Fruit fly (Drosophila melanogaster) whole organism, prepupa: ENCODE measurements around the gene Edg91.

ENCODE experiments used
- Blimp-1 ChIP-seq: fragments of 200-800 bp; sonication (Bioruptor generic); optimal IDR thresholded peaks from 3 replicates; lab custom pipeline; 2017; ENCODE audit warnings: missing biosample characterization, missing genetic modification characterization, mild to moderate bottlenecking, moderate library complexity, missing genetic modification reagents
- CG10669 ChIP-seq: fragments of 200-800 bp; sonication (Bioruptor generic); optimal IDR thresholded peaks from 3 replicates; lab custom pipeline; 2018; ENCODE audit warnings: missing biosample characterization, mild to moderate bottlenecking, missing genetic modification characterization, moderate library complexity
- CG11294 ChIP-seq: fragments of 200-800 bp; sonication (Bioruptor generic); IDR thresholded peaks from 2 replicates; pipeline ENCODE4 v1.3.6; 2022; ENCODE audit warnings: missing biosample characterization, missing genetic modification characterization
- CG11902 ChIP-seq: fragments of 200-800 bp; sonication (Bioruptor generic); optimal IDR thresholded peaks from 3 replicates; lab custom pipeline; 2016; ENCODE audit warnings: missing biosample characterization, missing genetic modification characterization
- CG34406 ChIP-seq: fragments of 200-800 bp; sonication (Bioruptor generic); optimal IDR thresholded peaks from 3 replicates; lab custom pipeline; 2016; ENCODE audit warnings: missing biosample characterization, missing genetic modification characterization
- CG4318 ChIP-seq: fragments of 200-800 bp; sonication (Bioruptor generic); optimal IDR thresholded peaks from 3 replicates; lab custom pipeline; 2017; ENCODE audit warnings: missing biosample characterization, mild to moderate bottlenecking, missing genetic modification characterization
- CG6163 ChIP-seq: fragments of 200-800 bp; sonication (Bioruptor generic); IDR thresholded peaks from 3 replicates; pipeline ENCODE4 v1.3.6; 2022; ENCODE audit warnings: missing biosample characterization, missing genetic modification characterization
- CG6276 ChIP-seq: fragments of 200-800 bp; sonication (Bioruptor generic); optimal IDR thresholded peaks from 2 replicates; lab custom pipeline; 2017; ENCODE audit warnings: missing biosample characterization, mild to moderate bottlenecking, missing genetic modification characterization
- CG6808 ChIP-seq: fragments of 200-800 bp; sonication (Bioruptor generic); optimal IDR thresholded peaks from 3 replicates; lab custom pipeline; 2017; ENCODE audit warnings: missing biosample characterization, missing genetic modification characterization, mild to moderate bottlenecking, moderate library complexity, missing genetic modification reagents
- CG6854 ChIP-seq: fragments of 200-800 bp; sonication (Bioruptor generic); optimal IDR thresholded peaks from 2 replicates; lab custom pipeline; 2017; ENCODE audit warnings: missing biosample characterization, mild to moderate bottlenecking, missing genetic modification characterization
- CG8119 ChIP-seq: fragments of 200-800 bp; sonication (Bioruptor generic); IDR thresholded peaks from 3 replicates; pipeline ENCODE4 v1.3.6; 2022; ENCODE audit warnings: missing biosample characterization, missing genetic modification characterization
- CG8319 ChIP-seq: fragments of 200-800 bp; sonication (Bioruptor generic); optimal IDR thresholded peaks from 3 replicates; lab custom pipeline; 2016; ENCODE audit warnings: missing biosample characterization, missing genetic modification characterization
- CG8632 ChIP-seq: fragments of 200-800 bp; sonication (Bioruptor generic); optimal IDR thresholded peaks from 3 replicates; lab custom pipeline; 2016; ENCODE audit warnings: missing biosample characterization, missing genetic modification characterization
- CG9139 ChIP-seq: fragments of 200-800 bp; sonication (Bioruptor generic); optimal IDR thresholded peaks from 3 replicates; lab custom pipeline; 2017; ENCODE audit warnings: missing biosample characterization, mild to moderate bottlenecking, missing genetic modification characterization
- Eip75B ChIP-seq: fragments of 200-800 bp; sonication (Bioruptor generic); optimal IDR thresholded peaks from 3 replicates; lab custom pipeline; 2016; ENCODE audit warnings: missing biosample characterization, missing genetic modification characterization
- Eip78C ChIP-seq: fragments of 200-800 bp; sonication (Bioruptor generic); peaks from one replicate; lab custom pipeline; 2016; ENCODE audit warnings: missing biosample characterization, missing genetic modification characterization
- Eip93F ChIP-seq: fragments of 200-800 bp; sonication (Bioruptor generic); optimal IDR thresholded peaks from 2 replicates; lab custom pipeline; 2016; ENCODE audit warnings: missing biosample characterization, mild to moderate bottlenecking, missing genetic modification characterization
- Ets21C ChIP-seq: fragments of 200-800 bp; sonication (Bioruptor generic); optimal IDR thresholded peaks from 3 replicates; lab custom pipeline; 2016; ENCODE audit warnings: missing biosample characterization, missing genetic modification characterization
- Ets96B ChIP-seq: fragments of 200-800 bp; optimal IDR thresholded peaks from 2 replicates; lab custom pipeline; 2019; ENCODE audit warnings: missing biosample characterization, mild to moderate bottlenecking, missing genetic modification characterization, moderate library complexity
- Hr38 ChIP-seq: sonication (Bioruptor generic); optimal IDR thresholded peaks from 2 replicates; lab custom pipeline; 2016; ENCODE audit warnings: missing biosample characterization, missing genetic modification characterization
- Hr39 ChIP-seq: fragments of 200-800 bp; sonication (Bioruptor generic); optimal IDR thresholded peaks from 2 replicates; lab custom pipeline; 2016; ENCODE audit warnings: missing biosample characterization, missing genetic modification characterization
- Hr4 ChIP-seq: fragments of 200-800 bp; sonication (Bioruptor generic); optimal IDR thresholded peaks from 3 replicates; lab custom pipeline; 2016; ENCODE audit warnings: missing biosample characterization, missing genetic modification characterization
- Lpt ChIP-seq: fragments of 200-800 bp; sonication (Bioruptor generic); optimal IDR thresholded peaks from 3 replicates; lab custom pipeline; 2016; ENCODE audit warnings: missing biosample characterization, missing genetic modification characterization
- Met ChIP-seq: fragments of 200-800 bp; sonication (Bioruptor generic); optimal IDR thresholded peaks from 3 replicates; lab custom pipeline; 2016; ENCODE audit warnings: missing biosample characterization, missing genetic modification characterization
- Smox ChIP-seq: fragments of 200-800 bp; sonication (Bioruptor generic); optimal IDR thresholded peaks from 3 replicates; lab custom pipeline; 2016; ENCODE audit warnings: missing biosample characterization, missing genetic modification characterization
- Sox14 ChIP-seq: fragments of 200-800 bp; sonication (Bioruptor generic); optimal IDR thresholded peaks from 3 replicates; lab custom pipeline; 2016; ENCODE audit warnings: missing biosample characterization, missing genetic modification characterization
- acj6 ChIP-seq: fragments of 200-800 bp; sonication (Bioruptor generic); optimal IDR thresholded peaks from 3 replicates; lab custom pipeline; 2016; ENCODE audit warnings: missing biosample characterization, missing genetic modification characterization
- esn ChIP-seq: fragments of 200-800 bp; sonication (Bioruptor generic); optimal IDR thresholded peaks from 2 replicates; lab custom pipeline; 2016; ENCODE audit warnings: missing biosample characterization, mild to moderate bottlenecking, missing genetic modification characterization, moderate library complexity
- fd59A ChIP-seq: fragments of 200-800 bp; sonication (Bioruptor generic); optimal IDR thresholded peaks from 2 replicates; lab custom pipeline; 2017; ENCODE audit warnings: missing biosample characterization, mild to moderate bottlenecking, missing genetic modification characterization, missing genetic modification reagents
- lz ChIP-seq: fragments of 200-800 bp; sonication (Bioruptor generic); optimal IDR thresholded peaks from 3 replicates; lab custom pipeline; 2016; ENCODE audit warnings: missing biosample characterization, missing genetic modification characterization
- net ChIP-seq: fragments of 200-800 bp; sonication (Bioruptor generic); optimal IDR thresholded peaks from 3 replicates; lab custom pipeline; 2016; ENCODE audit warnings: missing biosample characterization, missing genetic modification characterization
- salr ChIP-seq, 2 experiments: fragments of 200-800 bp; sonication (Bioruptor generic); optimal IDR thresholded peaks; 3 replicates each; lab custom pipeline; 2016 to 2018; ENCODE audit warnings: missing biosample characterization in 2 of 2, missing genetic modification characterization in 2 of 2, mild to moderate bottlenecking in 1 of 2
- spab ChIP-seq: fragments of 200-800 bp; sonication (Bioruptor generic); optimal IDR thresholded peaks from 2 replicates; lab custom pipeline; 2017; ENCODE audit warnings: missing biosample characterization, mild to moderate bottlenecking, missing genetic modification characterization, missing genetic modification reagents
- ss ChIP-seq, 2 experiments: fragments of 200-800 bp; sonication (Bioruptor generic); optimal IDR thresholded peaks; 2 replicates in 1 of 2; 3 replicates in 1 of 2; lab custom pipeline; 2017 to 2018; ENCODE audit warnings: mild to moderate bottlenecking in 2 of 2, missing biosample characterization in 2 of 2, missing genetic modification characterization in 2 of 2, moderate library complexity in 1 of 2
- svp ChIP-seq: fragments of 200-800 bp; sonication (Bioruptor generic); peaks from one replicate; lab custom pipeline; 2016; ENCODE audit warnings: missing biosample characterization, missing genetic modification characterization

The Edg91 gene

dm6 chr3R:17645239-17645638 is 33.9 kb upstream of the Edg91 start:
- TF ChIP-seq Ets21C (GFP tag; lab: Kevin White, UChicago) (no peak), Hr4 (GFP tag; lab: Kevin White, UChicago) (no peak), Hr39 (no peak), net (no peak), ss (GFP tag; optimal IDR thresholded peaks at IDR 0.05; lab: Kevin White, UChicago) (no peak), CG6808 (no peak), CG11294 (GFP tag; lab: Robert Waterston, UW) (no peak), CG6163 (GFP tag; lab: Robert Waterston, UW) (no peak)

DNA sequence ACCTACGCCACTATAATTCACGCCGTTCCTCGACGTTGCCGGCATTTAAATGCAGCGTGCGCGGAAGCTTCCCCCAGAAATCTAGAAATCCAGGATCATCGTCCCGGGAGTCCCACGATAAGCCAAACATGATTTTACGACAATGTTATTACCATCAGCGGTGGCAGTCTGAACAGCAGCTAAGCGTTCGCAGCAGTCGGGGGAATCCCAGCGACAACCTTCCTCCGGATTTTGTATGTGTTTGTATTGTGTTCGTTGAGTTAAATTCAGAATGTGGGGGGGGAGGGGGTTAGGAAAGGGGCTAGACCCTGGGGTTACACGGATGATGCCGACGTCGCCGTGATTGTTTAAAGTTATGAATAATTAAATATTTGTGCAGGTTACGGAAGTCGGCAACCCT is 32.7 kb upstream of the Edg91 start:
- no peak for TF ChIP-seq salr (GFP tag; optimal IDR thresholded peaks at IDR 0.05; lab: Kevin White, UChicago)
- peak; percentile 77 for TF ChIP-seq svp (GFP tag; lab: Kevin White, UChicago)
- TF ChIP-seq, all 60 proteins: peak for 1

- TF ChIP-seq Hr38 (GFP tag; lab: Kevin White, UChicago) (no peak), Eip78C (GFP tag; lab: Kevin White, UChicago) (peak; percentile 81), svp (GFP tag; lab: Kevin White, UChicago) (peak; percentile 44), Hr39 (no peak)
- TF ChIP-seq, all 60 proteins: peak for 2
Observed at dm6 chr3R:17631176-17631865, 20.0 kb upstream of the Edg91 start.

DNA sequence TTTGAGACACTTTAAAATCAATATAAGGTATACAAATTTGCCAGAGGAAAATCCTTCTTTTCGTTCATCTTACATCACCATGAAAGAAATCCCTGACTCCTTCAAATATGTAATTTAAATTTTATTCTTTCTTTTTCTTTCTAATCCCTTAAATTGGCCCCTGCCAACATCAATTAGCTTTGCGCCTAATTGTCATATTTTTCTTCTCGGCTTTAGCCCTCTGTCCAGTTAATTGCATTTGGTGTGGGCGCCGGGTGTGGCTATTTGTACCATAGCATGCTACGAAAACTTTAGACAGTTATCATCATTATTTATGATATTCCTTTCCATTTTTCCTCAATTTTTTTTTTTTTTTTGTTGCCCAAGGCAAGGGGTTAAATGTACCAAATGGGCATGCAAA is 19.1 kb upstream of the Edg91 start, which contains the start of gene CG43175:
CG43175 (plus strand) TSS at position 301 of the 400 bp plus-strand sequence.
- TF ChIP-seq Smox (GFP tag; lab: Kevin White, UChicago) (no peak), CG8632 (GFP tag; lab: Kevin White, UChicago) (no peak), Hr38 (GFP tag; lab: Kevin White, UChicago) (no peak), ss (GFP tag; optimal IDR thresholded peaks at IDR 0.05; lab: Kevin White, UChicago) (no peak), CG10669 (GFP tag; lab: Kevin White, UChicago) (no peak), spab (GFP tag; lab: Kevin White, UChicago) (no peak), esn (GFP tag; lab: Kevin White, UChicago) (no peak), CG9139 (no peak), Sox14 (no peak), Blimp-1 (GFP tag; lab: Kevin White, UChicago) (no peak), CG4318 (GFP tag; lab: Kevin White, UChicago) (no peak)

- TF ChIP-seq Ets96B (tag; lab: Kevin White, UChicago) (no peak), CG6163 (GFP tag; lab: Robert Waterston, UW) (no peak), Eip93F (no peak), Eip75B (GFP tag; lab: Kevin White, UChicago) (no peak), lz (GFP tag; lab: Kevin White, UChicago) (no peak), CG34406 (GFP tag; lab: Kevin White, UChicago) (no peak), CG8119 (GFP tag; lab: Robert Waterston, UW) (no peak), CG11294 (GFP tag; lab: Robert Waterston, UW) (no peak), Met (GFP tag; lab: Kevin White, UChicago) (no peak), Lpt (no peak), fd59A (GFP tag; lab: Kevin White, UChicago) (no peak), Ets21C (GFP tag; lab: Kevin White, UChicago) (no peak), CG11902 (GFP tag; lab: Kevin White, UChicago) (no peak), CG8319 (GFP tag; lab: Kevin White, UChicago) (no peak), CG4318 (GFP tag; lab: Kevin White, UChicago) (no peak), Hr39 (no peak), CG6276 (GFP tag; lab: Kevin White, UChicago) (no peak), acj6 (no peak), CG6854 (GFP tag; lab: Kevin White, UChicago) (no peak)
Observed at dm6 chr3R:17626827-17627226, 15.5 kb upstream of the Edg91 start, which contains the start of gene CG14325. TSS of gene CG14325 (plus strand) at chr3R:17627127.
